Fruit fly (Drosophila melanogaster): ENCODE data around the gene Gug.

Gug gene

dm6 chr3L:8455015-8455908, 5.5 kb downstream of the Gug start (continued):
- peak; percentile 79 for TF ChIP-seq Ets21C (GFP tag; optimal IDR thresholded peaks at IDR 0.05)
- peak; percentile 97 for TF ChIP-seq Ets96B (tag; optimal IDR thresholded peaks at IDR 0.05)
- TF ChIP-seq CG6808 (GFP tag; optimal IDR thresholded peaks at IDR 0.05) = peak; percentile 95
- TF ChIP-seq Met (GFP tag; optimal IDR thresholded peaks at IDR 0.05) = peak; percentile 94
- TF ChIP-seq lz (GFP tag; optimal IDR thresholded peaks at IDR 0.05) = peak; percentile 93
- TF ChIP-seq Blimp-1 (GFP tag; optimal IDR thresholded peaks at IDR 0.05) = peak; percentile 85
- peak; percentile 81 for TF ChIP-seq CG1621 (tag; optimal IDR thresholded peaks at IDR 0.05)
- peak; percentile 95 for TF ChIP-seq CG34406 (GFP tag; optimal IDR thresholded peaks at IDR 0.05)
- TF ChIP-seq CG16779 (tag; optimal IDR thresholded peaks at IDR 0.05) = peak; percentile 96
- peak; percentile 75 for TF ChIP-seq dac (GFP tag; optimal IDR thresholded peaks at IDR 0.05)
- peak; percentile 86 for TF ChIP-seq eg (GFP tag; IDR thresholded peaks at IDR 0.05)
- peak; percentile 90 for TF ChIP-seq cyc (GFP tag; optimal IDR thresholded peaks at IDR 0.05)
- peak; percentile 86 for TF ChIP-seq Hr39 (GFP tag; optimal IDR thresholded peaks at IDR 0.05)
- TF ChIP-seq Lpt (GFP tag; optimal IDR thresholded peaks at IDR 0.05) = peak; percentile 86
- TF ChIP-seq topi (GFP tag; optimal IDR thresholded peaks at IDR 0.05) = peak; percentile 94
- TF ChIP-seq pdm3 (GFP tag; optimal IDR thresholded peaks at IDR 0.05) = peak; percentile 91
- peak; percentile 92 for TF ChIP-seq Eip93F (GFP tag; optimal IDR thresholded peaks at IDR 0.05)
- TF ChIP-seq acj6 (GFP tag; optimal IDR thresholded peaks at IDR 0.05) = peak; percentile 95
- peak; percentile 95 for TF ChIP-seq CG32006 (GFP tag; optimal IDR thresholded peaks at IDR 0.05)
- TF ChIP-seq CG6163 (GFP tag; IDR thresholded peaks at IDR 0.05) = peak; percentile 91
- peak; percentile 95 for TF ChIP-seq CG6792 (GFP tag; optimal IDR thresholded peaks at IDR 0.05)
- TF ChIP-seq CG8119 (GFP tag; IDR thresholded peaks at IDR 0.05) = peak; percentile 98
- TF ChIP-seq Hr38 (GFP tag; optimal IDR thresholded peaks at IDR 0.05) = no peak
- peak; percentile 92 for TF ChIP-seq CG8319 (GFP tag; optimal IDR thresholded peaks at IDR 0.05)
- TF ChIP-seq Sox14 (GFP tag; optimal IDR thresholded peaks at IDR 0.05) = peak; percentile 89
- peak; percentile 97 for TF ChIP-seq CG11762 (GFP tag; optimal IDR thresholded peaks at IDR 0.05; ENCODE audit: insufficient read depth)
- TF ChIP-seq CG11902 (GFP tag; optimal IDR thresholded peaks at IDR 0.05) = peak; percentile 89
- peak; percentile 93 for TF ChIP-seq Sox102F (GFP tag; optimal IDR thresholded peaks at IDR 0.05)
- TF ChIP-seq CG10631 (GFP tag; optimal IDR thresholded peaks at IDR 0.05) = peak; percentile 95
- TF ChIP-seq OdsH (GFP tag; optimal IDR thresholded peaks at IDR 0.05) = peak; percentile 94
- peak; percentile 99 for TF ChIP-seq Eip78C (GFP tag)
- peak; percentile 96 for TF ChIP-seq Eip75B (GFP tag; optimal IDR thresholded peaks at IDR 0.05)
- peak; percentile 86 for TF ChIP-seq vri (GFP tag; optimal IDR thresholded peaks at IDR 0.05)
- peak; percentile 98 for TF ChIP-seq CG3919 (GFP tag; optimal IDR thresholded peaks at IDR 0.05)
- TF ChIP-seq dsx (GFP tag; optimal IDR thresholded peaks at IDR 0.05; ENCODE audit: poor library complexity, severe bottlenecking) = peak; percentile 86
- peak; percentile 94 for TF ChIP-seq CG15336 (GFP tag; IDR thresholded peaks at IDR 0.05)
- TF ChIP-seq CG6854 (GFP tag; optimal IDR thresholded peaks at IDR 0.05) = peak; percentile 94
- peak; percentile 86 for TF ChIP-seq CG7368 (GFP tag; optimal IDR thresholded peaks at IDR 0.05)

dm6 chr3L:8456472-8457049, 6.8 kb downstream of the Gug start:
- peak; percentile 8 for TF ChIP-seq svp (GFP tag)
- TF ChIP-seq Sox102F (GFP tag; optimal IDR thresholded peaks at IDR 0.05) = no peak
